Worm (Caenorhabditis elegans): ENCODE data around the gene W03F9.2.
A peak's percentile ranks its signal among the peaks of the same experiment; 100 is the strongest.

W03F9.2 gene

ce11 chrV:155215-155614 lies 27.4 kb upstream of the W03F9.2 start (continued):
- no peak for TF ChIP-seq ces-1 (GFP tag; optimal IDR thresholded peaks at IDR 0.05)
- TF ChIP-seq hmg-1.1 (GFP tag; IDR thresholded peaks at IDR 0.05), result peak; percentile 53
- peak; percentile 80 to 95 for TF ChIP-seq mdl-1 (tag; optimal IDR thresholded peaks at IDR 0.05)

ce11 chrV:153867-154266 lies 26.0 kb upstream of the W03F9.2 start:
- no peak for TF ChIP-seq nhr-41 (GFP tag; IDR thresholded peaks at IDR 0.05)
- TF ChIP-seq ctbp-1 (GFP tag; IDR thresholded peaks at IDR 0.05), result 0 out of 2 replicates have a peak, but pooled peaks have one; percentile 15
- TF ChIP-seq Y5F2A.4 (GFP tag; optimal IDR thresholded peaks at IDR 0.05), result no peak
- TF ChIP-seq nhr-111 (GFP tag; optimal IDR thresholded peaks at IDR 0.05), result no peak
- no peak for TF ChIP-seq dmd-6 (GFP tag; IDR thresholded peaks at IDR 0.05)
- TF ChIP-seq pqm-1 (tag; optimal IDR thresholded peaks at IDR 0.05), result no peak
- TF ChIP-seq pha-4 (GFP tag; IDR thresholded peaks at IDR 0.05), result no peak
- TF ChIP-seq pha-4 (tag; optimal IDR thresholded peaks at IDR 0.05), result no peak
- TF ChIP-seq mdl-1 (tag; optimal IDR thresholded peaks at IDR 0.05), result peak in 1 of 2 experiments; percentile 9

ce11 chrV:152156-152555 lies 24.3 kb upstream of the W03F9.2 start:
- TF ChIP-seq ceh-28 (tag; optimal IDR thresholded peaks at IDR 0.05) (no peak), ama-1 (optimal IDR thresholded peaks at IDR 0.05) (no peak), set-16 (GFP tag; IDR thresholded peaks at IDR 0.05) (peak; percentile 79), ceh-32 (tag; optimal IDR thresholded peaks at IDR 0.05; ENCODE audit: poor library complexity) (no peak), spr-3 (GFP tag; optimal IDR thresholded peaks at IDR 0.05) (no peak), rbr-2 (tag; optimal IDR thresholded peaks at IDR 0.05) (no peak), saeg-2 (GFP tag; IDR thresholded peaks at IDR 0.05) (no peak), R02D3.7 (tag; optimal IDR thresholded peaks at IDR 0.05) (no peak), ceh-62 (tag; optimal IDR thresholded peaks at IDR 0.05) (no peak), pha-4 (GFP tag; IDR thresholded peaks at IDR 0.05) (peak; percentile 26; the same call in 1 of the 2 replicates), pha-4 (tag; optimal IDR thresholded peaks at IDR 0.05) (no peak), nhr-28 (tag; optimal IDR thresholded peaks at IDR 0.05) (no peak), F49E8.2 (tag; optimal IDR thresholded peaks at IDR 0.05; ENCODE audit: borderline replicate concordance) (no peak)

- TF ChIP-seq dmd-6 (GFP tag; IDR thresholded peaks at IDR 0.05), result peak; percentile 50
- no peak for TF ChIP-seq jun-1 (tag; optimal IDR thresholded peaks at IDR 0.05)
- no peak for TF ChIP-seq lir-3 (tag; optimal IDR thresholded peaks at IDR 0.05)
- no peak for TF ChIP-seq dmd-8 (GFP tag; IDR thresholded peaks at IDR 0.05)
- no peak for TF ChIP-seq nhr-48 (tag; optimal IDR thresholded peaks at IDR 0.05)
- peak in 1 of 2 experiments; percentile 19 for TF ChIP-seq mdl-1 (tag; optimal IDR thresholded peaks at IDR 0.05)
- TF ChIP-seq snpc-4 (tag; optimal IDR thresholded peaks at IDR 0.05), result no peak
- TF ChIP-seq ceh-32 (tag; optimal IDR thresholded peaks at IDR 0.05; ENCODE audit: poor library complexity), result no peak
- peak; percentile 40 for TF ChIP-seq mxl-3 (GFP tag; optimal IDR thresholded peaks at IDR 0.05)
- TF ChIP-seq pqm-1 (tag; optimal IDR thresholded peaks at IDR 0.05), result peak; percentile 66
- no peak for TF ChIP-seq madf-9 (GFP tag; conservative IDR thresholded peaks at IDR 0.05)
- TF ChIP-seq nhr-28 (tag; optimal IDR thresholded peaks at IDR 0.05), result peak; percentile 58
- TF ChIP-seq tag-97 (GFP tag; IDR thresholded peaks at IDR 0.05), result no peak
Observed at ce11 chrV:151310-151709, 23.5 kb upstream of the W03F9.2 start, which contains the start of gene W03F9.4. W03F9.4 (minus strand) TSS chrV:151388.

DNA sequence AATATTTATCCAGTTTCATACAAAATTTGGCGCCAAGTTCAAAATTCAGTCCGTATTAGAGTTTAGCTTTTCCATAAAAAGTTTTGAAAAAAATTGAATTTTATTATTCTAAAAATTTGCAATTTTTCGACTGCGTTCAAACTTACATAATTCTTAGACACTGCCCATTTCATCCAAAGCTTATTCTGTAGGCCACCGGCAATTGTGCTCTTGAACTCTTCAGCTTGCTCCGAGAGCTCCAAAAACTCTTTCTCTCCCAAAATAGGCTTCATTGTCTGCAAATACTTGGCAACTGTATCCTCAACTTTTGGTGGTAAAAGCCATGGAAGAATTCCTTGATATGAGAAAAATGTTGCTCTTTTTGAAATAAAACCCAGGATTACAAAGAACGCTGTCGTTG lies 22.2 kb upstream of the W03F9.2 start:
- TF ChIP-seq unc-62 (GFP tag; optimal IDR thresholded peaks at IDR 0.05 in 1 of 2), result peak in 1 of 2 experiments; percentile 96
- TF ChIP-seq unc-62 (tag; optimal IDR thresholded peaks at IDR 0.05), result no peak
- no peak for TF ChIP-seq dve-1 (tag; optimal IDR thresholded peaks at IDR 0.05; ENCODE audit: insufficient read depth)
